Worm (Caenorhabditis elegans): ENCODE results near the gene pas-2.

- TF ChIP-seq lin-15B (tag; optimal IDR thresholded peaks at IDR 0.05) (no peak), nhr-28 (tag; optimal IDR thresholded peaks at IDR 0.05) (no peak), ZK546.5 (tag; optimal IDR thresholded peaks at IDR 0.05) (no peak), lir-3 (tag; optimal IDR thresholded peaks at IDR 0.05) (no peak), nhr-25 (tag; optimal IDR thresholded peaks at IDR 0.05; ENCODE audit: borderline replicate concordance, insufficient read depth) (no peak), madf-5 (GFP tag; IDR thresholded peaks at IDR 0.05) (no peak)
Measured at ce11 chrV:10811763-10812162, 41.6 kb downstream of the pas-2 start, which contains the start of gene C29A12.22.

All from whole organism, L4 larva.